Worm (Caenorhabditis elegans) whole organism, L2 larva: ENCODE measurements around the gene phlp-2.

Experiments
- R02D3.7 ChIP-seq: fragments of 150-350 bp; optimal IDR thresholded peaks from 2 replicates; lab custom pipeline; 2014; ENCODE audit warnings: missing biosample characterization, missing genetic modification characterization
- mdl-1 ChIP-seq, 2 experiments: fragments of 150-350 bp in 1 of 2; sonication (generic microtip) in 1 of 2; optimal IDR thresholded peaks; 2 replicates each; lab custom pipeline; 2017; ENCODE audit warnings: missing biosample characterization in 2 of 2, missing genetic modification characterization in 2 of 2
- nhr-25 ChIP-seq: fragments of 150-350 bp; sonication (generic microtip); optimal IDR thresholded peaks from 3 replicates; lab custom pipeline; 2014; ENCODE audit warnings: missing biosample characterization, missing genetic modification characterization
- ztf-4 ChIP-seq: fragments of 150-350 bp; optimal IDR thresholded peaks from 2 replicates; lab custom pipeline; 2014; ENCODE audit warnings: missing biosample characterization, missing genetic modification characterization

ce11 chrIII:4228008-4228407 lies 18.7 kb downstream of the phlp-2 start, which contains the start of gene mpk-1:
- TF ChIP-seq R02D3.7 (tag; lab: Kevin White, UChicago) (no peak), nhr-25 (no peak), ztf-4 (no peak), mdl-1 (tag; optimal IDR thresholded peaks at IDR 0.05; lab: Kevin White, UChicago) (no peak)
